Fruit fly (Drosophila melanogaster): ENCODE measurements around the gene CG15561.

The CG15561 gene

dm6 chr3R:31247281-31247995 lies 31.7 kb upstream of the CG15561 start (continued):
- TF ChIP-seq gsb-n (tag; optimal IDR thresholded peaks at IDR 0.05) (peak; percentile 49), CoRest (tag; optimal IDR thresholded peaks at IDR 0.05) (peak; percentile 84), CG4282 (GFP tag; optimal IDR thresholded peaks at IDR 0.05) (peak; percentile 29), oc (tag; optimal IDR thresholded peaks at IDR 0.05) (peak; percentile 44), tin (GFP tag; optimal IDR thresholded peaks at IDR 0.05) (peak; percentile 75), ase (GFP tag; IDR thresholded peaks at IDR 0.05) (peak; percentile 82), amos (GFP tag; IDR thresholded peaks at IDR 0.05; ENCODE audit: partially characterized antibody) (no peak), inv (GFP tag; IDR thresholded peaks at IDR 0.05; ENCODE audit: partially characterized antibody) (no peak), CG2202 (tag; optimal IDR thresholded peaks at IDR 0.05) (no peak), Hr39 (optimal IDR thresholded peaks at IDR 0.05) (no peak), tio (GFP tag; optimal IDR thresholded peaks at IDR 0.05) (peak; percentile 17), CG10543 (GFP tag; optimal IDR thresholded peaks at IDR 0.05) (peak; percentile 58), CG16779 (GFP tag; IDR thresholded peaks at IDR 0.05) (no peak), Elba2 (GFP tag; optimal IDR thresholded peaks at IDR 0.05) (no peak), gem (tag; optimal IDR thresholded peaks at IDR 0.05) (peak; percentile 82), bigmax (GFP tag; optimal IDR thresholded peaks at IDR 0.05) (no peak), CG17568 (GFP tag; optimal IDR thresholded peaks at IDR 0.05) (peak; percentile 24), Xbp1 (GFP tag; optimal IDR thresholded peaks at IDR 0.05) (peak; percentile 74), CG3065 (GFP tag; optimal IDR thresholded peaks at IDR 0.05) (no peak), CG8388 (GFP tag; optimal IDR thresholded peaks at IDR 0.05) (peak; percentile 70), MTF-1 (GFP tag; optimal IDR thresholded peaks at IDR 0.05; ENCODE audit: borderline replicate concordance) (peak; percentile 71), CG32532 (GFP tag; IDR thresholded peaks at IDR 0.05) (peak; percentile 14; the same call in 1 of the 2 replicates), CG13894 (tag; optimal IDR thresholded peaks at IDR 0.05) (no peak), lola (GFP tag; optimal IDR thresholded peaks at IDR 0.05) (peak in 1 of 3 experiments; percentile 60), hb (GFP tag; IDR thresholded peaks at IDR 0.05; ENCODE audit: partially characterized antibody) (no peak), CG12942 (GFP tag; optimal IDR thresholded peaks at IDR 0.05) (peak; percentile 49), MESR4 (GFP tag; optimal IDR thresholded peaks at IDR 0.05) (no peak), CG11456 (GFP tag; IDR thresholded peaks at IDR 0.05) (peak; percentile 67; the same call in 2 of the 3 replicates), hkb (optimal IDR thresholded peaks at IDR 0.05) (no peak), hkb (GFP tag; IDR thresholded peaks at IDR 0.05) (peak; percentile 88), crp (GFP tag; optimal IDR thresholded peaks at IDR 0.05) (no peak), CG1647 (GFP tag; optimal IDR thresholded peaks at IDR 0.05) (peak; percentile 46), CG18262 (tag; optimal IDR thresholded peaks at IDR 0.05) (peak; percentile 80), fru (optimal IDR thresholded peaks at IDR 0.05) (no peak), run (tag; optimal IDR thresholded peaks at IDR 0.05) (peak; percentile 60), Rfx (GFP tag; IDR thresholded peaks at IDR 0.05) (peak; percentile 67), CG7556 (GFP tag; optimal IDR thresholded peaks at IDR 0.05) (peak; percentile 65), lilli (GFP tag; optimal IDR thresholded peaks at IDR 0.05) (peak; percentile 31), Dip3 (GFP tag; optimal IDR thresholded peaks at IDR 0.05) (peak; percentile 14), CG9876 (GFP tag; optimal IDR thresholded peaks at IDR 0.05) (peak; percentile 28), CG10654 (GFP tag; optimal IDR thresholded peaks at IDR 0.05) (peak; percentile 70), dpn (GFP tag; optimal IDR thresholded peaks at IDR 0.05) (peak; percentile 57 to 74), CG14050 (GFP tag; IDR thresholded peaks at IDR 0.05) (peak; percentile 70; the same call in 2 of the 3 replicates), Dad (GFP tag; optimal IDR thresholded peaks at IDR 0.05) (peak; percentile 51), tll (GFP tag; optimal IDR thresholded peaks at IDR 0.05) (no peak), fu2 (GFP tag; optimal IDR thresholded peaks at IDR 0.05) (peak; percentile 22), nmo (GFP tag; optimal IDR thresholded peaks at IDR 0.05) (peak; percentile 85), CG17912 (GFP tag; optimal IDR thresholded peaks at IDR 0.05) (no peak), CG6254 (GFP tag; optimal IDR thresholded peaks at IDR 0.05) (peak; percentile 62)
